Fruit fly (Drosophila melanogaster): Measurements from ENCODE around the gene mRpL23.

The mRpL23 gene

dm6 chr3L:2418769-2419168 is 45.3 kb upstream of the mRpL23 start (continued):
- peak; percentile 25 for TF ChIP-seq dm (GFP tag; optimal IDR thresholded peaks at IDR 0.05)
- peak; percentile 43 for TF ChIP-seq CG10321 (GFP tag; IDR thresholded peaks at IDR 0.05)
- no peak for TF ChIP-seq zf30C (GFP tag; optimal IDR thresholded peaks at IDR 0.05)
- TF ChIP-seq CG10979 (tag; optimal IDR thresholded peaks at IDR 0.05): peak; percentile 89
- peak; percentile 61; the same call in 2 of the 3 replicates for TF ChIP-seq CG6175 (GFP tag; IDR thresholded peaks at IDR 0.05)
- TF ChIP-seq CG12942 (GFP tag; optimal IDR thresholded peaks at IDR 0.05): peak; percentile 45
- no peak for TF ChIP-seq CG6791 (GFP tag; IDR thresholded peaks at IDR 0.05; ENCODE audit: partially characterized antibody)
- peak; percentile 80 for TF ChIP-seq H2.0 (GFP tag; IDR thresholded peaks at IDR 0.05)
- TF ChIP-seq sug (tag; optimal IDR thresholded peaks at IDR 0.05): peak; percentile 47
- TF ChIP-seq zen2 (GFP tag; IDR thresholded peaks at IDR 0.05; ENCODE audit: partially characterized antibody): no peak
- TF ChIP-seq vfl (GFP tag; optimal IDR thresholded peaks at IDR 0.05): peak; percentile 7
- TF ChIP-seq Hmx (GFP tag; optimal IDR thresholded peaks at IDR 0.05): peak; percentile 30
- 0 out of 3 replicates have a peak, but pooled peaks have one; percentile 46 for TF ChIP-seq jigr1 (GFP tag; IDR thresholded peaks at IDR 0.05)
- peak; percentile 71 for TF ChIP-seq fd3F (GFP tag; optimal IDR thresholded peaks at IDR 0.05)
- TF ChIP-seq bcd (GFP tag; optimal IDR thresholded peaks at IDR 0.05): peak; percentile 82
- peak; percentile 64 for TF ChIP-seq CG17829 (tag; optimal IDR thresholded peaks at IDR 0.05)
- peak; percentile 61 for TF ChIP-seq CG17802 (tag; optimal IDR thresholded peaks at IDR 0.05)
- peak; percentile 40 for TF ChIP-seq Taf1 (GFP tag; IDR thresholded peaks at IDR 0.05)
- TF ChIP-seq psq (GFP tag; optimal IDR thresholded peaks at IDR 0.05): no peak
- no peak for TF ChIP-seq prd (optimal IDR thresholded peaks at IDR 0.05)
- TF ChIP-seq prd (GFP tag; IDR thresholded peaks at IDR 0.05): peak; percentile 91
- TF ChIP-seq CG16813 (GFP tag; IDR thresholded peaks at IDR 0.05; ENCODE audit: partially characterized antibody): no peak
- peak; percentile 51 for TF ChIP-seq CG31441 (GFP tag; IDR thresholded peaks at IDR 0.05)
- TF ChIP-seq CG1529 (GFP tag; optimal IDR thresholded peaks at IDR 0.05): peak; percentile 56
- TF ChIP-seq CG4404 (GFP tag; IDR thresholded peaks at IDR 0.05): peak; percentile 72
- TF ChIP-seq MBD-R2 (GFP tag; IDR thresholded peaks at IDR 0.05): peak; percentile 75; the same call in 1 of the 2 replicates
- TF ChIP-seq Neu2 (GFP tag; optimal IDR thresholded peaks at IDR 0.05; ENCODE audit: borderline replicate concordance): no peak
- TF ChIP-seq CG1792 (GFP tag; optimal IDR thresholded peaks at IDR 0.05): peak; percentile 82
- TF ChIP-seq CG1602 (GFP tag; optimal IDR thresholded peaks at IDR 0.05): peak; percentile 59
- TF ChIP-seq B-H1 (GFP tag; IDR thresholded peaks at IDR 0.05): peak; percentile 83
- peak; percentile 86 for TF ChIP-seq CG4820 (GFP tag; optimal IDR thresholded peaks at IDR 0.05)
- no peak for TF ChIP-seq yki (optimal IDR thresholded peaks at IDR 0.05)
- TF ChIP-seq az2 (GFP tag; optimal IDR thresholded peaks at IDR 0.05): peak; percentile 71
- TF ChIP-seq fd102C (GFP tag; optimal IDR thresholded peaks at IDR 0.05): no peak
- no peak for TF ChIP-seq Elba2 (GFP tag; optimal IDR thresholded peaks at IDR 0.05)
- TF ChIP-seq CG12236 (GFP tag; optimal IDR thresholded peaks at IDR 0.05): peak; percentile 49
- peak; percentile 27 for TF ChIP-seq CG18011 (GFP tag; optimal IDR thresholded peaks at IDR 0.05)
- TF ChIP-seq Mes4 (GFP tag; optimal IDR thresholded peaks at IDR 0.05): peak; percentile 50
- TF ChIP-seq en (GFP tag; optimal IDR thresholded peaks at IDR 0.05): peak; percentile 51
- TF ChIP-seq ranshi (GFP tag; IDR thresholded peaks at IDR 0.05): peak; percentile 92
- TF ChIP-seq jumu (GFP tag; optimal IDR thresholded peaks at IDR 0.05): peak; percentile 69
- TF ChIP-seq crol (GFP tag; IDR thresholded peaks at IDR 0.05): peak; percentile 84
- TF ChIP-seq MESR4 (GFP tag; optimal IDR thresholded peaks at IDR 0.05): no peak
- TF ChIP-seq CG3281 (GFP tag; optimal IDR thresholded peaks at IDR 0.05): peak; percentile 90
- TF ChIP-seq CG10654 (GFP tag; optimal IDR thresholded peaks at IDR 0.05): peak; percentile 82
- no peak for TF ChIP-seq Dll (GFP tag; IDR thresholded peaks at IDR 0.05; ENCODE audit: partially characterized antibody)
- peak; percentile 72 for TF ChIP-seq CG14050 (GFP tag; IDR thresholded peaks at IDR 0.05)
- TF ChIP-seq sim (GFP tag; IDR thresholded peaks at IDR 0.05): peak; percentile 58; the same call in 1 of the 2 replicates
- TF ChIP-seq CG10274 (GFP tag; optimal IDR thresholded peaks at IDR 0.05): peak; percentile 77
- peak; percentile 70 for TF ChIP-seq ash1 (GFP tag; optimal IDR thresholded peaks at IDR 0.05)
- peak; percentile 65 for TF ChIP-seq dati (GFP tag; IDR thresholded peaks at IDR 0.05)
- TF ChIP-seq CG9609 (GFP tag; optimal IDR thresholded peaks at IDR 0.05): peak; percentile 53

All from whole organism, embryonic.